Fruit fly (Drosophila melanogaster) whole organism, embryonic: ENCODE results near the gene CG14984.

Source experiments
- CG10209 ChIP-seq: fragments of 200-800 bp; sonication (Bioruptor generic); optimal IDR thresholded peaks from 3 replicates; lab custom pipeline; 2017; ENCODE audit warnings: missing biosample characterization, mild to moderate bottlenecking, missing genetic modification characterization, missing genetic modification reagents
- CG10979 ChIP-seq: fragments of 200-800 bp; sonication (Bioruptor generic); optimal IDR thresholded peaks from 2 replicates; lab custom pipeline; 2018; ENCODE audit warnings: missing biosample characterization, mild to moderate bottlenecking, missing genetic modification characterization, moderate library complexity
- CG11695 ChIP-seq: fragments of 200-800 bp; sonication (Bioruptor generic); IDR thresholded peaks from 3 replicates; pipeline ENCODE4 v1.3.6; 2022; ENCODE audit warnings: missing biosample characterization, missing genetic modification characterization
- CG11723 ChIP-seq: fragments of 200-800 bp; sonication (Bioruptor generic); optimal IDR thresholded peaks from 2 replicates; lab custom pipeline; 2017; ENCODE audit warnings: missing biosample characterization, mild to moderate bottlenecking, missing genetic modification characterization
- CG12104 ChIP-seq: fragments of 200-800 bp; sonication (Bioruptor generic); optimal IDR thresholded peaks from 3 replicates; lab custom pipeline; 2016; ENCODE audit warnings: missing biosample characterization, missing genetic modification characterization
- CG12236 ChIP-seq: fragments of 200-800 bp; sonication (Bioruptor generic); optimal IDR thresholded peaks from 2 replicates; lab custom pipeline; 2016; ENCODE audit warnings: missing biosample characterization, missing genetic modification characterization
- CG13424 ChIP-seq: fragments of 200-800 bp; sonication (Bioruptor generic); optimal IDR thresholded peaks from 2 replicates; lab custom pipeline; 2019; ENCODE audit warnings: missing biosample characterization, mild to moderate bottlenecking, missing genetic modification characterization, moderate library complexity
- CG1792 ChIP-seq: fragments of 200-800 bp; sonication (Bioruptor generic); optimal IDR thresholded peaks from 2 replicates; lab custom pipeline; 2016; ENCODE audit warnings: missing biosample characterization, missing genetic modification characterization
- CG2116 ChIP-seq: fragments of 200-800 bp; sonication (Bioruptor generic); optimal IDR thresholded peaks from 3 replicates; lab custom pipeline; 2018; ENCODE audit warnings: missing biosample characterization, mild to moderate bottlenecking, missing genetic modification characterization
- CG2202 ChIP-seq: fragments of 200-800 bp; sonication (Bioruptor generic); optimal IDR thresholded peaks from 2 replicates; lab custom pipeline; 2018; ENCODE audit warnings: missing biosample characterization, mild to moderate bottlenecking, missing genetic modification characterization
- CG32767 ChIP-seq: fragments of 200-800 bp; sonication (Bioruptor generic); IDR thresholded peaks from 2 replicates; pipeline ENCODE4 v1.3.6; 2022; ENCODE audit warnings: missing biosample characterization, missing genetic modification characterization
- CG3407 ChIP-seq: fragments of 200-800 bp; sonication (Bioruptor generic); optimal IDR thresholded peaks from 2 replicates; lab custom pipeline; 2018; ENCODE audit warnings: missing biosample characterization, mild to moderate bottlenecking, missing genetic modification characterization
- CG34376 ChIP-seq: fragments of 200-800 bp; sonication (Bioruptor generic); optimal IDR thresholded peaks from 2 replicates; lab custom pipeline; 2018; ENCODE audit warnings: missing biosample characterization, mild to moderate bottlenecking, missing genetic modification characterization
- CG6765 ChIP-seq: fragments of 200-800 bp; sonication (Bioruptor generic); optimal IDR thresholded peaks from 3 replicates; lab custom pipeline; 2017; ENCODE audit warnings: missing biosample characterization, mild to moderate bottlenecking, missing genetic modification characterization
- CG7987 ChIP-seq: fragments of 200-800 bp; sonication (Bioruptor generic); optimal IDR thresholded peaks from 2 replicates; lab custom pipeline; 2018; ENCODE audit warnings: missing biosample characterization, mild to moderate bottlenecking, missing genetic modification characterization, moderate library complexity
- CG9215 ChIP-seq: fragments of 200-800 bp; sonication (Bioruptor generic); IDR thresholded peaks from 2 replicates; pipeline ENCODE4 v1.3.6; 2022; ENCODE audit warnings: missing biosample characterization, missing genetic modification characterization
- Chrac-16 ChIP-seq: fragments of 200-800 bp; sonication (Bioruptor generic); optimal IDR thresholded peaks from 3 replicates; lab custom pipeline; 2016; ENCODE audit warnings: missing biosample characterization, missing genetic modification characterization
- Dek ChIP-seq: fragments of 200-800 bp; sonication (Bioruptor generic); optimal IDR thresholded peaks from 3 replicates; lab custom pipeline; 2019; ENCODE audit warnings: missing biosample characterization, mild to moderate bottlenecking, missing genetic modification characterization, moderate library complexity
- Dfd ChIP-seq, 2 experiments: fragments of >200 bp; optimal IDR thresholded peaks; 2 replicates each; lab custom pipeline; 2017; ENCODE audit warnings: missing biosample characterization in 2 of 2, missing genetic modification characterization in 2 of 2
- Drgx ChIP-seq: fragments of 200-800 bp; sonication (Bioruptor generic); IDR thresholded peaks from 2 replicates; pipeline ENCODE4 v1.3.6; 2022; ENCODE audit warnings: missing biosample characterization, missing genetic modification characterization
- Hand ChIP-seq: fragments of 200-800 bp; sonication (Bioruptor generic); optimal IDR thresholded peaks from 2 replicates; lab custom pipeline; 2017; ENCODE audit warnings: mild to moderate bottlenecking, missing biosample characterization, missing genetic modification reagents, missing genetic modification characterization
- Hey ChIP-seq: fragments of 200-800 bp; sonication (Bioruptor generic); optimal IDR thresholded peaks from 3 replicates; lab custom pipeline; 2018; ENCODE audit warnings: missing biosample characterization, mild to moderate bottlenecking, missing genetic modification characterization
- Hr3 ChIP-seq: fragments of 200-800 bp; sonication (Bioruptor generic); optimal IDR thresholded peaks from 3 replicates; lab custom pipeline; 2016; ENCODE audit warnings: missing biosample characterization, missing genetic modification characterization
- Hr39 ChIP-seq: fragments of >200 bp; optimal IDR thresholded peaks from 2 replicates; lab custom pipeline; 2017
- MBD-R2 ChIP-seq: fragments of 200-800 bp; sonication (Bioruptor generic); IDR thresholded peaks from 2 replicates; pipeline ENCODE4 v1.3.6; 2022; ENCODE audit warnings: missing biosample characterization, missing genetic modification characterization
- Neu2 ChIP-seq: fragments of 200-800 bp; sonication (Bioruptor generic); optimal IDR thresholded peaks from 3 replicates; lab custom pipeline; 2016; ENCODE audit warnings: missing biosample characterization, missing genetic modification characterization, borderline replicate concordance
- Scr ChIP-seq: fragments of 200-800 bp; sonication (Bioruptor generic); IDR thresholded peaks from 2 replicates; pipeline ENCODE4 v1.3.6; 2022; ENCODE audit warnings: missing biosample characterization, missing genetic modification characterization; ENCODE audit not compliant: partially characterized antibody
- Sin3A ChIP-seq: fragments of >200 bp; optimal IDR thresholded peaks from 2 replicates; lab custom pipeline; 2018
- Usf ChIP-seq: fragments of 200-800 bp; sonication (Bioruptor generic); optimal IDR thresholded peaks from 2 replicates; lab custom pipeline; 2017; ENCODE audit warnings: missing genotype, missing biosample characterization, missing genetic modification characterization
- aop ChIP-seq: fragments of 200-800 bp; sonication (Bioruptor generic); IDR thresholded peaks from 2 replicates; pipeline ENCODE4 v1.3.6; 2022; ENCODE audit warnings: missing biosample characterization, missing genetic modification characterization
- ap ChIP-seq: fragments of 200-800 bp; sonication (Bioruptor generic); IDR thresholded peaks from 2 replicates; pipeline ENCODE4 v1.3.6; 2022; ENCODE audit warnings: missing biosample characterization, missing genetic modification characterization
- bcd ChIP-seq: fragments of 200-800 bp; sonication (Bioruptor generic); optimal IDR thresholded peaks from 2 replicates; lab custom pipeline; 2017; ENCODE audit warnings: missing biosample characterization, mild to moderate bottlenecking, missing genetic modification characterization
- ci ChIP-seq: fragments of 200-800 bp; sonication (Bioruptor generic); IDR thresholded peaks from 3 replicates; pipeline ENCODE4 v1.3.6; 2022; ENCODE audit warnings: missing biosample characterization, missing genetic modification characterization
- dimm ChIP-seq: fragments of 200-800 bp; sonication (Bioruptor generic); IDR thresholded peaks from 2 replicates; pipeline ENCODE4 v1.3.6; 2022; ENCODE audit warnings: missing biosample characterization, missing genetic modification characterization
- emc ChIP-seq: fragments of 200-800 bp; sonication (Bioruptor generic); optimal IDR thresholded peaks from 2 replicates; lab custom pipeline; 2016; ENCODE audit warnings: missing biosample characterization, missing genetic modification characterization
- ewg ChIP-seq: fragments of 200-800 bp; sonication (Bioruptor generic); optimal IDR thresholded peaks from 3 replicates; lab custom pipeline; 2017; ENCODE audit warnings: mild to moderate bottlenecking, missing biosample characterization, missing genetic modification reagents, missing genetic modification characterization
- jing ChIP-seq: fragments of 200-800 bp; sonication (Bioruptor generic); optimal IDR thresholded peaks from 2 replicates; lab custom pipeline; 2018; ENCODE audit warnings: missing biosample characterization, mild to moderate bottlenecking, missing genetic modification characterization
- jumu ChIP-seq: fragments of 200-800 bp; sonication (Bioruptor generic); optimal IDR thresholded peaks from 3 replicates; lab custom pipeline; 2016; ENCODE audit warnings: missing biosample characterization, missing genetic modification characterization
- lola ChIP-seq, 3 experiments: fragments of >200 bp in 2 of 3; fragments of 200-800 bp in 1 of 3; sonication (Bioruptor generic) in 1 of 3; optimal IDR thresholded peaks; 2 replicates each; lab custom pipeline; 2017 to 2019; ENCODE audit warnings: missing biosample characterization in 3 of 3, missing genetic modification characterization in 3 of 3, mild to moderate bottlenecking in 1 of 3, moderate library complexity in 1 of 3
- org-1 ChIP-seq: fragments of 200-800 bp; sonication (Bioruptor generic); optimal IDR thresholded peaks from 2 replicates; lab custom pipeline; 2017; ENCODE audit warnings: missing biosample characterization, missing genetic modification characterization
- p53 ChIP-seq: fragments of 200-800 bp; sonication (Bioruptor generic); optimal IDR thresholded peaks from 2 replicates; lab custom pipeline; 2016; ENCODE audit warnings: missing biosample characterization, missing genetic modification characterization
- pho ChIP-seq: fragments of 200-800 bp; sonication (Bioruptor generic); optimal IDR thresholded peaks from 2 replicates; lab custom pipeline; 2016; ENCODE audit warnings: missing biosample characterization, missing genetic modification characterization
- prd ChIP-seq, 3 experiments: fragments of >200 bp in 2 of 3; fragments of 200-800 bp in 1 of 3; sonication (Bioruptor generic) in 1 of 3; optimal IDR thresholded peaks in 2 of 3; IDR thresholded peaks in 1 of 3; 2 replicates in 2 of 3; 3 replicates in 1 of 3; pipeline versions ENCODE4 v1.3.6 to Lab custom; 2017 to 2022; ENCODE audit warnings: missing biosample characterization in 1 of 3, missing genetic modification characterization in 1 of 3
- pum ChIP-seq: fragments of 200-800 bp; sonication (Bioruptor generic); optimal IDR thresholded peaks from 2 replicates; lab custom pipeline; 2016; ENCODE audit warnings: missing biosample characterization, missing genetic modification characterization
- sens-2 ChIP-seq: fragments of 200-800 bp; sonication (Bioruptor generic); IDR thresholded peaks from 2 replicates; pipeline ENCODE4 v1.3.6; 2022; ENCODE audit warnings: missing biosample characterization, missing genetic modification characterization
- sisA ChIP-seq: fragments of 200-800 bp; sonication (Bioruptor generic); IDR thresholded peaks from 2 replicates; pipeline ENCODE4 v1.3.6; 2022; ENCODE audit warnings: missing biosample characterization, missing genetic modification characterization
- sqz ChIP-seq: fragments of 200-800 bp; sonication (Bioruptor generic); optimal IDR thresholded peaks from 3 replicates; lab custom pipeline; 2018; ENCODE audit warnings: missing biosample characterization, mild to moderate bottlenecking, missing genetic modification characterization
- toy ChIP-seq: fragments of 200-800 bp; sonication (Bioruptor generic); IDR thresholded peaks from 2 replicates; pipeline ENCODE4 v1.3.6; 2022; ENCODE audit warnings: missing biosample characterization, missing genetic modification characterization
- tup ChIP-seq: fragments of 200-800 bp; sonication (Bioruptor generic); optimal IDR thresholded peaks from 2 replicates; lab custom pipeline; 2016; ENCODE audit warnings: missing biosample characterization, mild to moderate bottlenecking, missing genetic modification characterization, moderate library complexity
- zen2 ChIP-seq: fragments of 200-800 bp; sonication (Bioruptor generic); IDR thresholded peaks from 3 replicates; pipeline ENCODE4 v1.3.6; 2022; ENCODE audit warnings: missing biosample characterization, missing genetic modification characterization; ENCODE audit not compliant: partially characterized antibody

The CG14984 gene

DNA sequence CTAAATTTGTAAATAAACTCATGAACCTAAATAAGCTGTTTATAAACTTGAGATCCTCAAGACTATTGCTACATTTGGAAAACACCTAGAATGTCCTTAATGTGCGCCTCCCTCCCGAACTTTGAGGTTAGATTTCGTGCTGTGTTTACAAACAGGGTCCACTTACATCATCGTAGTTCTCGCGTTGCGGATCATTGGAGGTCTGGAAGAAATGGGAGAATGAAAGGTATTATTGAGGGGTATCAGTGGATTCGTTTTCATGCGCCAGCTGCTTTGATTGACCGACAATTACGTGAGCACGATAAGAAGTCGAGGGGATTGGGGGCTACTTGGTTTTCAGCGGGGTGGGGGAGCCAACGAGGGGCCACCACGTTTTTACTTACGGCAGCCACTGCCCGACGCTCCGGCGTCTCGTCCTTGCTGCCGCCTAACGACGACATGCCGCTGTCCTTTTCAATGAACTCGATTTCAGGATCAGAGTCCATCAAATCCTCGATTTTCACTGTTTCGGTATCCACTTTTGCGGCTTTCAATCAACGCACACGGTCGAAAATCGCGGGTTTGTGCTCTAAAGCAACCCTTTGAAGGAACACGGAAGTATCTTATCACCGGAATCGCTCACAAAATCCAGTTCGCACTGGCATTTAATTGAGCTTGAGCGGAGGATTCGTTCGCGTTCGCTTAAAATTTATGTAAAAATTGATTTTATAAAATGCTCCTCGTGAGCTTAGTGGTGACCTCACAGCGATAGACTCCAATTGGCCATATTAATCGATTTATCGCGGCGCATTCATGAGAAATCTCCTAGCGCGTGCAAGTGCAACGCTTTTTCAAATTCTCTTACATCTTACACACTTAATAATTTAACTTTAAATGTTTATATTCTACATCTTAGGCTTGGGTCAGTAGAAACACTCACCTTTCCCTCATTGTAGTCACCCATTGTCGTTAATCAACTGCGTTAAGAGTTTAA lies 43.2 kb downstream of the CG14984 start (continued):
- TF ChIP-seq sisA (GFP tag; lab: Robert Waterston, UW) (no peak), Dek (no peak), ewg (no peak), sqz (GFP tag; lab: Kevin White, UChicago) (no peak), Drgx (GFP tag; lab: Robert Waterston, UW) (no peak), CG11695 (no peak), sens-2 (GFP tag; lab: Robert Waterston, UW) (no peak), pum (GFP tag; lab: Kevin White, UChicago) (no peak), toy (GFP tag; lab: Robert Waterston, UW) (no peak), MBD-R2 (GFP tag; lab: Robert Waterston, UW) (peak; percentile 31; the same call in 1 of the 2 replicates), ci (GFP tag; lab: Robert Waterston, UW) (no peak), p53 (no peak), aop (GFP tag; lab: Robert Waterston, UW) (no peak), Neu2 (GFP tag; lab: Kevin White, UChicago) (no peak), lola (GFP tag; optimal IDR thresholded peaks at IDR 0.05; lab: Kevin White, UChicago) (no peak), jumu (GFP tag; lab: Kevin White, UChicago) (no peak), emc (GFP tag; lab: Kevin White, UChicago) (no peak), Hand (no peak), Chrac-16 (GFP tag; lab: Kevin White, UChicago) (no peak), CG13424 (tag; lab: Kevin White, UChicago) (no peak), Scr (GFP tag; lab: Robert Waterston, UW) (peak; percentile 55), bcd (GFP tag; lab: Kevin White, UChicago) (no peak), CG10979 (tag; lab: Kevin White, UChicago) (no peak), Dfd (GFP tag; optimal IDR thresholded peaks at IDR 0.05; lab: Kevin White, UChicago) (no peak), CG3407 (GFP tag; lab: Kevin White, UChicago) (no peak), dimm (GFP tag; lab: Robert Waterston, UW) (no peak), CG34376 (GFP tag; lab: Kevin White, UChicago) (no peak), CG11723 (GFP tag; lab: Kevin White, UChicago) (no peak), Usf (GFP tag; lab: Kevin White, UChicago) (no peak), CG2202 (tag; lab: Kevin White, UChicago) (no peak), Hr3 (GFP tag; lab: Kevin White, UChicago) (no peak), Hr39 (no peak), CG32767 (GFP tag; lab: Robert Waterston, UW) (no peak), Sin3A (peak; percentile 35), CG12236 (GFP tag; lab: Kevin White, UChicago) (no peak), Hey (no peak), CG10209 (GFP tag; lab: Kevin White, UChicago) (no peak), jing (GFP tag; lab: Kevin White, UChicago) (no peak), org-1 (GFP tag; lab: Kevin White, UChicago) (no peak), prd (optimal IDR thresholded peaks at IDR 0.05; lab: Kevin White, UChicago) (no peak), prd (GFP tag; IDR thresholded peaks at IDR 0.05; lab: Robert Waterston, UW) (no peak), CG6765 (no peak), zen2 (no peak), tup (GFP tag; lab: Kevin White, UChicago) (no peak), CG9215 (GFP tag; lab: Robert Waterston, UW) (no peak), CG1792 (GFP tag; lab: Kevin White, UChicago) (no peak), CG2116 (GFP tag; lab: Kevin White, UChicago) (peak; percentile 77), ap (GFP tag; lab: Robert Waterston, UW) (no peak), CG7987 (GFP tag; lab: Kevin White, UChicago) (no peak), pho (GFP tag; lab: Kevin White, UChicago) (no peak), CG12104 (GFP tag; lab: Kevin White, UChicago) (no peak)
